Fruit fly (Drosophila melanogaster): ENCODE data around the gene bru1.

bru1 gene

dm6 chr2L:12353926-12354325 lies 179.1 kb downstream of the bru1 start (continued):
- TF ChIP-seq CG14014 (GFP tag; IDR thresholded peaks at IDR 0.05) (0 out of 2 replicates have a peak, but pooled peaks have one; percentile 11), dmrt99B (tag; optimal IDR thresholded peaks at IDR 0.05) (peak; percentile 42), Rfx (GFP tag; IDR thresholded peaks at IDR 0.05) (no peak), Fer1 (GFP tag; optimal IDR thresholded peaks at IDR 0.05) (peak; percentile 25), Camta (GFP tag; optimal IDR thresholded peaks at IDR 0.05) (no peak), CG10209 (GFP tag; optimal IDR thresholded peaks at IDR 0.05) (peak; percentile 26), HLH3B (GFP tag; IDR thresholded peaks at IDR 0.05) (no peak), CG2712 (tag; optimal IDR thresholded peaks at IDR 0.05) (no peak), cg (GFP tag; optimal IDR thresholded peaks at IDR 0.05) (no peak), CG8765 (GFP tag; IDR thresholded peaks at IDR 0.05) (no peak), CG12155 (GFP tag; optimal IDR thresholded peaks at IDR 0.05) (no peak), CG7357 (GFP tag; IDR thresholded peaks at IDR 0.05) (no peak), tgo (GFP tag; IDR thresholded peaks at IDR 0.05) (peak; percentile 15; the same call in 1 of the 3 replicates), CG15479 (GFP tag; optimal IDR thresholded peaks at IDR 0.05) (peak; percentile 11), tx (GFP tag; optimal IDR thresholded peaks at IDR 0.05) (no peak), CG1603 (tag; optimal IDR thresholded peaks at IDR 0.05) (peak; percentile 14), CG7372 (GFP tag; IDR thresholded peaks at IDR 0.05) (no peak), Sry-δ (GFP tag; optimal IDR thresholded peaks at IDR 0.05) (no peak), scrt (GFP tag; optimal IDR thresholded peaks at IDR 0.05) (peak; percentile 7), Dll (GFP tag; IDR thresholded peaks at IDR 0.05; ENCODE audit: partially characterized antibody) (no peak), vnd (GFP tag; IDR thresholded peaks at IDR 0.05; ENCODE audit: partially characterized antibody) (no peak), B-H1 (GFP tag; IDR thresholded peaks at IDR 0.05) (no peak), CG3281 (GFP tag; optimal IDR thresholded peaks at IDR 0.05) (peak; percentile 18), exex (tag; optimal IDR thresholded peaks at IDR 0.05) (no peak), sima (GFP tag; optimal IDR thresholded peaks at IDR 0.05) (no peak), tna (GFP tag; IDR thresholded peaks at IDR 0.05; ENCODE audit: partially characterized antibody) (no peak), CG7987 (GFP tag; optimal IDR thresholded peaks at IDR 0.05) (no peak), chinmo (GFP tag; IDR thresholded peaks at IDR 0.05; ENCODE audit: partially characterized antibody) (no peak), CG3726 (GFP tag; IDR thresholded peaks at IDR 0.05) (no peak), run (tag; optimal IDR thresholded peaks at IDR 0.05) (no peak), gem (tag; optimal IDR thresholded peaks at IDR 0.05) (peak; percentile 59), CG2129 (GFP tag; IDR thresholded peaks at IDR 0.05; ENCODE audit: partially characterized antibody) (no peak), row (GFP tag; IDR thresholded peaks at IDR 0.05) (peak; percentile 35; the same call in 1 of the 3 replicates), amos (GFP tag; IDR thresholded peaks at IDR 0.05; ENCODE audit: partially characterized antibody) (no peak), Meics (GFP tag; optimal IDR thresholded peaks at IDR 0.05) (peak; percentile 38), lmd (GFP tag; IDR thresholded peaks at IDR 0.05) (peak; percentile 10; the same call in 1 of the 2 replicates), da (GFP tag; optimal IDR thresholded peaks at IDR 0.05) (no peak), sisA (GFP tag; IDR thresholded peaks at IDR 0.05) (no peak), lilli (GFP tag; optimal IDR thresholded peaks at IDR 0.05) (peak; percentile 14), salm (tag; optimal IDR thresholded peaks at IDR 0.05) (no peak), Hr51 (GFP tag; optimal IDR thresholded peaks at IDR 0.05) (peak in 1 of 2 experiments; percentile 36), Jarid2 (GFP tag; optimal IDR thresholded peaks at IDR 0.05) (no peak), insv (GFP tag; optimal IDR thresholded peaks at IDR 0.05) (no peak), jigr1 (GFP tag; IDR thresholded peaks at IDR 0.05) (no peak), CG17568 (GFP tag; optimal IDR thresholded peaks at IDR 0.05) (no peak), Ets65A (GFP tag) (no peak), H2.0 (GFP tag; IDR thresholded peaks at IDR 0.05) (no peak), pnt (GFP tag; optimal IDR thresholded peaks at IDR 0.05) (no peak), knrl (GFP tag; IDR thresholded peaks at IDR 0.05; ENCODE audit: partially characterized antibody) (no peak), mld (GFP tag; IDR thresholded peaks at IDR 0.05; ENCODE audit: partially characterized antibody) (no peak), HHEX (GFP tag; optimal IDR thresholded peaks at IDR 0.05) (peak; percentile 13)

Measured in whole organism, embryonic.